Worm (Caenorhabditis elegans): ENCODE results near the gene adt-2.

The adt-2 gene

ce11 chrX:7640391-7640790 lies 54.4 kb downstream of the adt-2 start:
- TF ChIP-seq tab-1 (GFP tag; IDR thresholded peaks at IDR 0.05) (no peak), ztf-23 (GFP tag; IDR thresholded peaks at IDR 0.05) (no peak), med-1 (GFP tag; optimal IDR thresholded peaks at IDR 0.05; ENCODE audit: insufficient read depth) (no peak)

ce11 chrX:7640811-7641210 lies 54.8 kb downstream of the adt-2 start:
- TF ChIP-seq med-1 (GFP tag; optimal IDR thresholded peaks at IDR 0.05; ENCODE audit: insufficient read depth), result no peak
- TF ChIP-seq flt-1 (GFP tag; IDR thresholded peaks at IDR 0.05), result no peak
- no peak for TF ChIP-seq ztf-23 (GFP tag; IDR thresholded peaks at IDR 0.05)
- TF ChIP-seq cog-1 (tag; optimal IDR thresholded peaks at IDR 0.05), result no peak
